Worm (Caenorhabditis elegans): Measurements from ENCODE around the gene let-721.

let-721 gene

ce11 chrIII:6459820-6460219 is 13.1 kb upstream of the let-721 start, which contains the start of gene algn-1:
algn-1 (plus strand) TSS chrIII:6460120.
- TF ChIP-seq unc-62 (GFP tag; optimal IDR thresholded peaks at IDR 0.05) = no peak

DNA sequence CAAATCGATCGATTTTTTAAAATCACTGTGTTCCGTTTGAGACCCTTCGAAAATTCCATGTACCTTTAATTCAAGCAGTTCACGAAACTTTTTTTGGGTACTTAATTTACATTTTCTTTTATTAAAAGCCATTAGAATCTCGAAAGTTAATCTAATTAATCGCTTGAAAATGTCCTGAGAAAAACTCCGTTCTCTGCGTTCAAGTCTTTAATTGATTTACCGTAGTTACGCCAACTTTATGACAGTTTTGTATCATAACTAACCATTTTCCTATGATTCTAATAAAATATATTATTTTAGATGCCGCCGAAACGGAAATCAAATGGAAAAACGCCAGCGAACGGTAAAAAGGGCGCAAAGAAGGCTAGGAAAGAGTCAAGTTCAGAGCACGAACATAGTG is 7.5 kb upstream of the let-721 start, which contains the start of gene jhdm-1:
Gene jhdm-1 (plus strand): TSS at position 301 of the 400 bp plus-strand sequence.
- no peak for TF ChIP-seq unc-62 (GFP tag; optimal IDR thresholded peaks at IDR 0.05)

DNA sequence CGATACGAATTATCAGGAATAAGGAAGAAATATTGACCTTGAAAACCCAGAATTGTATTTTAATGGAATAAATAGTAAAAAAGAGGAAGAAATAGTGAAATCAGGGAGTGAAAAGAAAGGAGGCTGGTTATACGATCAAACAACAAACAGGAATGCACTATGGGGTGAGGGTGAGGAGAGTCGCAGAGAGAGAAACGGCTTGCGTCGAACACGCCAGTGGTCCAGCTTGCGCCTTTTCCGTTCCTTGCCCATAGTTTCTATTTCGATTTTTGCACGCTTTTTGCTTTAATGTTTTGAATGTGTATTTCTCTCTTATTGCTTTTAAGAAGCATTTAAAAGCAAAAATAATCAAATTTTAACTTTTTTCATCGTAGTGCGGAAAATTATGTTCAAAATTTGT is 7.0 kb upstream of the let-721 start:
- no peak for TF ChIP-seq unc-62 (GFP tag; optimal IDR thresholded peaks at IDR 0.05)

DNA sequence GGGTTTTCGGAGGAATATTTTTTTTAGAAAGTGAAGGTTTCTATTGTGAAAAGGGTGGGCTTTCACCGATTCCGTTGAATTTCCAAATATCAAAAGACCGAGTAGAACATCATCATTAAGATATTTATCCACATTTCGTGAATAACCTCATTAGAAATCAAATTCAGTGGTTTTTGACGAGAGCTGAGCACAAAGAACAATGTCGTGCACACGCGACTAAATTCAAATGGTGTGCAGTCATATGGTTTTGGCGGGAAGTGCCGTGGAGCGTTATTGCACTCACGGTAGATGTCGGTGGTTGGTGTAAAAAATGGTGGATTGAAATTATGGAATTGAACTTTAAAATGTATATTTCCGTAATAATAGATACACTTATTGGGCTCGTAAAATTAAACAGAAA is 6.0 kb upstream of the let-721 start:
- no peak for TF ChIP-seq unc-62 (GFP tag; optimal IDR thresholded peaks at IDR 0.05)

DNA sequence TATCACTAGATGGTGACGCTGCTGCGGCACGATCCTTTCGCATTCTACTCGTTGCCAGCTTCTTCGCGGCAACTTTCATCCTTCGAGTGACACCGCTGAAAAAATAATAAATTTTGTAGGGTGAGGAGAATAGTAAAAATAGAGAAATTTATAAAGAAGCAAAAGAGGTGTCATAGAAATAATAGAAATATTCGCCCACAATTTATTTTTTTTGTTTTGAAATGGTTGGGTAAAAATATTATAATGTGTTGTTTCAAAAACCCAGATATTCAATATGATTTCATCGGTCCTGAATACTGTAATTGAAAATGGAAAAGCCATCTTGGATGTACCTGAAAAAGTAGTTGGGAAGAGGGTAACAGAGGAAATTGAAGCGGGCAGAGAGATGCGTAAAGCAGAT is 5.6 kb upstream of the let-721 start, which contains the start of gene set-1:
Gene set-1 (minus strand): TSS at position 101 of the 400 bp plus-strand sequence.
- TF ChIP-seq unc-62 (GFP tag; optimal IDR thresholded peaks at IDR 0.05) = no peak

ce11 chrIII:6450596-6450995 is 3.9 kb upstream of the let-721 start, which contains the start of gene T26A5.6:
T26A5.6 (minus strand) TSS chrIII:6450696.
- no peak for TF ChIP-seq unc-62 (GFP tag; optimal IDR thresholded peaks at IDR 0.05)

ce11 chrIII:6449854-6450253 is 3.1 kb upstream of the let-721 start:
- TF ChIP-seq unc-62 (GFP tag; optimal IDR thresholded peaks at IDR 0.05) = no peak

- no peak for TF ChIP-seq unc-62 (GFP tag; optimal IDR thresholded peaks at IDR 0.05)
Observed at ce11 chrIII:6447521-6447920, 814 bp upstream of the let-721 start.

ce11 chrIII:6444335-6444734 is 2.4 kb downstream of the let-721 start, which contains the start of gene C05D11.13:
C05D11.13 (minus strand) TSS chrIII:6444586.
- no peak for TF ChIP-seq unc-62 (GFP tag; optimal IDR thresholded peaks at IDR 0.05)

DNA sequence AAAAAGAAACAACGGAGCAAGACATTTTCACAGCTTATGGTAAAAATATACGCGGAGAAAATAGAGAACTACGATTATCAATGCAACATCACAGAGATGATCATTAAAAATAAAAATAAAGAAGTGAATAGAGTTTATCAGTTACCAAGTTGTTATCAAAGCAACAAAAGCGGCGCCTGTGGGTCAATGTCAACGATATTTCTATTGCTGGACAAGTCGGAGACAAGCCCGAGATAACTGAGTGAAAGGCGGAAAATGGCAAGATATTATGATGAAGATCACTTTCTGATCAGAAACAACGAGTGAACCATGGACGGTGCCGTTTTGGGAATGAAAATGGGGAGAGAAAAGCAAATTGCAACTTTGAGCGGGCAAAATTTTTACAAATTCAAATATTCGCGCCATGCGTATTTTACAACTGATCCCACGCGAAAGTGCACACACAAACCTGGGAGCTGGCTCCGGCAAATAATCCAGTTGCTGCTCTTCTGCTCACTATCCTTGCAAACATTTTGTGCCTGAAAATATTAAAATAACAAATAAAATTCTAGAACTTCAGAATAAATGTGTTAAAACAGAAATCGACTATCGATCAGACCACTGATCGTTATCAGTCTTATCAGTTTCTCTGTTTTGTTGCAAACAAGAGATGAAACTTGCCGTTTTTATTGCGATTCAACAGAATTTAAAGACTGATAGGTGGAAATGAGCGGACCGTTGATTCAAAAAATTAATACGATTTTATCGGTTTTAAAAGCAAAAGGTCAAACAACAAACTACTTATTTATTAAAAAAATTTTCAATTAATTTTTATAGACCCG is 4.2 kb downstream of the let-721 start, which contains the start of gene mel-32:
Gene mel-32 (minus strand): TSS at position 696 of the 821 bp plus-strand sequence.
- TF ChIP-seq unc-62 (GFP tag; optimal IDR thresholded peaks at IDR 0.05) = no peak

- no peak for TF ChIP-seq unc-62 (GFP tag; optimal IDR thresholded peaks at IDR 0.05)
Observed at ce11 chrIII:6439854-6440253, 6.9 kb downstream of the let-721 start.

ce11 chrIII:6436308-6436707 is 10.4 kb downstream of the let-721 start, which contains the start of gene C05D11.1:
C05D11.1 (plus strand) TSS chrIII:6436608.
- no peak for TF ChIP-seq unc-62 (GFP tag; optimal IDR thresholded peaks at IDR 0.05)

- no peak for TF ChIP-seq unc-62 (GFP tag; optimal IDR thresholded peaks at IDR 0.05)
Observed at ce11 chrIII:6432939-6433338, 13.8 kb downstream of the let-721 start, which contains the start of gene vps-16. vps-16 (plus strand) TSS chrIII:6433239.

- no peak for TF ChIP-seq unc-62 (GFP tag; optimal IDR thresholded peaks at IDR 0.05)
Observed at ce11 chrIII:6431766-6432228, 14.9 kb downstream of the let-721 start, which contains the start of the genes mrps-17 and txdc-9. mrps-17 (minus strand) TSS chrIII:6431798. txdc-9 (plus strand) TSS chrIII:6432178.

- no peak for TF ChIP-seq unc-62 (GFP tag; optimal IDR thresholded peaks at IDR 0.05)
Observed at ce11 chrIII:6430834-6431233, 15.9 kb downstream of the let-721 start, which contains the start of gene popl-1. popl-1 (minus strand) TSS chrIII:6430934.

- TF ChIP-seq unc-62 (GFP tag; optimal IDR thresholded peaks at IDR 0.05) = no peak
Observed at ce11 chrIII:6427205-6427604, 19.5 kb downstream of the let-721 start, which contains the start of gene C05D11.8. C05D11.8 (minus strand) TSS chrIII:6427305.
